Fruit fly (Drosophila melanogaster) whole organism, embryonic: ENCODE measurements around the gene wdb.

Source experiments
- CG10147 ChIP-seq: fragments of 200-800 bp; sonication (Bioruptor generic); optimal IDR thresholded peaks from 2 replicates; lab custom pipeline; 2019; ENCODE audit warnings: missing biosample characterization, mild to moderate bottlenecking, missing genetic modification characterization, moderate library complexity
- CG10321 ChIP-seq: fragments of 200-800 bp; sonication (Bioruptor generic); IDR thresholded peaks from 2 replicates; pipeline ENCODE4 v1.3.6; 2022; ENCODE audit warnings: missing biosample characterization, missing genetic modification characterization
- CG13123 ChIP-seq: fragments of 200-800 bp; sonication (Bioruptor generic); optimal IDR thresholded peaks from 2 replicates; lab custom pipeline; 2016; ENCODE audit warnings: missing biosample characterization, missing genetic modification characterization
- CG13287 ChIP-seq: fragments of 200-800 bp; sonication (Bioruptor generic); IDR thresholded peaks from 2 replicates; pipeline ENCODE4 v1.3.6; 2022; ENCODE audit warnings: missing biosample characterization, missing genetic modification characterization; ENCODE audit not compliant: partially characterized antibody
- CG14710 ChIP-seq: fragments of 200-800 bp; sonication (Bioruptor generic); optimal IDR thresholded peaks from 3 replicates; lab custom pipeline; 2019; ENCODE audit warnings: missing biosample characterization, mild to moderate bottlenecking, missing genetic modification characterization, moderate library complexity
- CG14860 ChIP-seq: fragments of 200-800 bp; sonication (Bioruptor generic); IDR thresholded peaks from 3 replicates; pipeline ENCODE4 v1.3.6; 2022; ENCODE audit warnings: missing biosample characterization, missing genetic modification characterization; ENCODE audit not compliant: partially characterized antibody
- CG15073 ChIP-seq: fragments of 200-800 bp; sonication (Bioruptor generic); optimal IDR thresholded peaks from 2 replicates; lab custom pipeline; 2016; ENCODE audit warnings: missing biosample characterization, missing genetic modification characterization
- CG15479 ChIP-seq: fragments of 200-800 bp; sonication (Bioruptor generic); optimal IDR thresholded peaks from 3 replicates; lab custom pipeline; 2019; ENCODE audit warnings: missing biosample characterization, mild to moderate bottlenecking, missing genetic modification characterization, moderate library complexity
- CG15696 ChIP-seq: fragments of 200-800 bp; sonication (Bioruptor generic); optimal IDR thresholded peaks from 2 replicates; lab custom pipeline; 2019; ENCODE audit warnings: missing biosample characterization, mild to moderate bottlenecking, missing genetic modification characterization, moderate library complexity
- CG1647 ChIP-seq: fragments of 200-800 bp; sonication (Bioruptor generic); optimal IDR thresholded peaks from 3 replicates; lab custom pipeline; 2016; ENCODE audit warnings: missing biosample characterization, missing genetic modification characterization
- CG1832 ChIP-seq: fragments of 200-800 bp; sonication (Bioruptor generic); optimal IDR thresholded peaks from 2 replicates; lab custom pipeline; 2017; ENCODE audit warnings: missing biosample characterization, mild to moderate bottlenecking, missing genetic modification characterization, inconsistent platforms
- CG30403 ChIP-seq: fragments of 200-800 bp; sonication (Bioruptor generic); optimal IDR thresholded peaks from 3 replicates; lab custom pipeline; 2016; ENCODE audit warnings: missing biosample characterization, missing genetic modification characterization
- CG34422 ChIP-seq: fragments of 200-800 bp; sonication (Bioruptor generic); IDR thresholded peaks from 3 replicates; pipeline ENCODE4 v1.3.6; 2022; ENCODE audit warnings: missing biosample characterization, missing genetic modification characterization
- CG43689 ChIP-seq: fragments of 200-800 bp; sonication (Bioruptor generic); IDR thresholded peaks from 2 replicates; pipeline ENCODE4 v1.3.6; 2022; ENCODE audit warnings: missing biosample characterization, missing genetic modification characterization
- CG5180 ChIP-seq: fragments of 200-800 bp; sonication (Bioruptor generic); optimal IDR thresholded peaks from 3 replicates; lab custom pipeline; 2017; ENCODE audit warnings: missing biosample characterization, missing genetic modification characterization, mild to moderate bottlenecking, moderate library complexity, missing genetic modification reagents
- CG6254 ChIP-seq: fragments of 200-800 bp; sonication (Bioruptor generic); optimal IDR thresholded peaks from 3 replicates; lab custom pipeline; 2017; ENCODE audit warnings: mild to moderate bottlenecking, missing biosample characterization, missing genetic modification reagents, missing genetic modification characterization
- CG9797 ChIP-seq: fragments of 200-800 bp; sonication (Bioruptor generic); optimal IDR thresholded peaks from 3 replicates; lab custom pipeline; 2018; ENCODE audit warnings: missing biosample characterization, mild to moderate bottlenecking, missing genetic modification characterization
- CTCF ChIP-seq: fragments of 200-800 bp; sonication (Bioruptor generic); optimal IDR thresholded peaks from 2 replicates; lab custom pipeline; 2017; ENCODE audit warnings: missing biosample characterization, mild to moderate bottlenecking, missing genetic modification characterization, moderate library complexity
- CoRest ChIP-seq: fragments of 200-800 bp; sonication (Bioruptor generic); optimal IDR thresholded peaks from 3 replicates; lab custom pipeline; 2018; ENCODE audit warnings: missing biosample characterization, mild to moderate bottlenecking, missing genetic modification characterization, moderate library complexity
- Doc3 ChIP-seq: fragments of 200-800 bp; sonication (Bioruptor generic); IDR thresholded peaks from 3 replicates; pipeline ENCODE4 v1.3.6; 2022; ENCODE audit warnings: missing biosample characterization, missing genetic modification characterization; ENCODE audit not compliant: partially characterized antibody
- Drgx ChIP-seq: fragments of 200-800 bp; sonication (Bioruptor generic); IDR thresholded peaks from 2 replicates; pipeline ENCODE4 v1.3.6; 2022; ENCODE audit warnings: missing biosample characterization, missing genetic modification characterization
- Ets97D ChIP-seq: fragments of 200-800 bp; sonication (Bioruptor generic); optimal IDR thresholded peaks from 3 replicates; lab custom pipeline; 2016; ENCODE audit warnings: missing biosample characterization, missing genetic modification characterization
- Fer1 ChIP-seq: fragments of 200-800 bp; sonication (Bioruptor generic); optimal IDR thresholded peaks from 2 replicates; lab custom pipeline; 2017; ENCODE audit warnings: missing biosample characterization, mild to moderate bottlenecking, missing genetic modification characterization
- HHEX ChIP-seq: fragments of 200-800 bp; sonication (Bioruptor generic); optimal IDR thresholded peaks from 3 replicates; lab custom pipeline; 2017; ENCODE audit warnings: missing biosample characterization, mild to moderate bottlenecking, missing genetic modification characterization, missing genetic modification reagents
- HLH3B ChIP-seq: fragments of 200-800 bp; sonication (Bioruptor generic); IDR thresholded peaks from 2 replicates; pipeline ENCODE4 v1.3.6; 2022; ENCODE audit warnings: missing biosample characterization, missing genetic modification characterization
- NC2β ChIP-seq: fragments of 200-800 bp; sonication (Bioruptor generic); optimal IDR thresholded peaks from 2 replicates; lab custom pipeline; 2016; ENCODE audit warnings: missing biosample characterization, missing genetic modification characterization
- Side ChIP-seq: fragments of 200-800 bp; sonication (Bioruptor generic); optimal IDR thresholded peaks from 2 replicates; lab custom pipeline; 2016; ENCODE audit warnings: missing biosample characterization, missing genetic modification characterization
- amos ChIP-seq: fragments of 200-800 bp; sonication (Bioruptor generic); IDR thresholded peaks from 2 replicates; pipeline ENCODE4 v1.3.6; 2022; ENCODE audit warnings: missing biosample characterization, missing genetic modification characterization; ENCODE audit not compliant: partially characterized antibody
- ap ChIP-seq: fragments of 200-800 bp; sonication (Bioruptor generic); IDR thresholded peaks from 2 replicates; pipeline ENCODE4 v1.3.6; 2022; ENCODE audit warnings: missing biosample characterization, missing genetic modification characterization
- az2 ChIP-seq: fragments of 200-800 bp; sonication (Bioruptor generic); optimal IDR thresholded peaks from 3 replicates; lab custom pipeline; 2016; ENCODE audit warnings: missing biosample characterization, missing genetic modification characterization
- bowl ChIP-seq: fragments of 200-800 bp; sonication (Bioruptor generic); IDR thresholded peaks from 2 replicates; pipeline ENCODE4 v1.3.6; 2022; ENCODE audit warnings: missing biosample characterization, missing genetic modification characterization
- chm ChIP-seq: fragments of 200-800 bp; sonication (Bioruptor generic); IDR thresholded peaks from 2 replicates; pipeline ENCODE4 v1.3.6; 2022; ENCODE audit warnings: missing biosample characterization, missing genetic modification characterization
- ftz-f1 ChIP-seq: fragments of 200-800 bp; sonication (Bioruptor generic); optimal IDR thresholded peaks from 2 replicates; lab custom pipeline; 2016; ENCODE audit warnings: missing biosample characterization, missing genetic modification characterization
- gcm ChIP-seq: fragments of 200-800 bp; sonication (Bioruptor generic); optimal IDR thresholded peaks from 2 replicates; lab custom pipeline; 2019; ENCODE audit warnings: missing biosample characterization, mild to moderate bottlenecking, missing genetic modification characterization, moderate library complexity
- hb ChIP-seq: fragments of 200-800 bp; sonication (Bioruptor generic); IDR thresholded peaks from 3 replicates; pipeline ENCODE4 v1.3.6; 2022; ENCODE audit warnings: missing biosample characterization, missing genetic modification characterization; ENCODE audit not compliant: partially characterized antibody
- hkb ChIP-seq, 2 experiments: fragments of 200-800 bp in 1 of 2; fragments of >200 bp in 1 of 2; sonication (Bioruptor generic) in 1 of 2; IDR thresholded peaks in 1 of 2; optimal IDR thresholded peaks in 1 of 2; 2 replicates each; pipeline versions ENCODE4 v1.3.6 to Lab custom; 2017 to 2022; ENCODE audit warnings: missing biosample characterization in 1 of 2, missing genetic modification characterization in 1 of 2
- klu ChIP-seq: fragments of 200-800 bp; sonication (Bioruptor generic); IDR thresholded peaks from 2 replicates; pipeline ENCODE4 v1.3.6; 2022; ENCODE audit warnings: missing biosample characterization, missing genetic modification characterization
- lbe ChIP-seq: fragments of 200-800 bp; sonication (Bioruptor generic); optimal IDR thresholded peaks from 2 replicates; lab custom pipeline; 2016; ENCODE audit warnings: missing biosample characterization, mild to moderate bottlenecking, missing genetic modification characterization
- lmd ChIP-seq: fragments of 200-800 bp; sonication (Bioruptor generic); IDR thresholded peaks from 2 replicates; pipeline ENCODE4 v1.3.6; 2022; ENCODE audit warnings: missing biosample characterization, missing genetic modification characterization
- nerfin-1 ChIP-seq: fragments of 200-800 bp; sonication (Bioruptor generic); optimal IDR thresholded peaks from 3 replicates; lab custom pipeline; 2019; ENCODE audit warnings: missing biosample characterization, mild to moderate bottlenecking, missing genetic modification characterization, moderate library complexity
- phol ChIP-seq: fragments of 200-800 bp; sonication (Bioruptor generic); optimal IDR thresholded peaks from 3 replicates; lab custom pipeline; 2018; ENCODE audit warnings: missing biosample characterization, mild to moderate bottlenecking, missing genetic modification characterization, moderate library complexity
- pros ChIP-seq: fragments of 200-800 bp; sonication (Bioruptor generic); optimal IDR thresholded peaks from 3 replicates; lab custom pipeline; 2019; ENCODE audit warnings: missing biosample characterization, mild to moderate bottlenecking, missing genetic modification characterization, moderate library complexity
- sna ChIP-seq: fragments of 200-800 bp; sonication (Bioruptor generic); IDR thresholded peaks from 2 replicates; pipeline ENCODE4 v1.3.6; 2022; ENCODE audit warnings: missing biosample characterization, missing genetic modification characterization; ENCODE audit not compliant: partially characterized antibody
- sob ChIP-seq: fragments of 200-800 bp; sonication (Bioruptor generic); IDR thresholded peaks from 2 replicates; pipeline ENCODE4 v1.3.6; 2022; ENCODE audit warnings: missing biosample characterization, missing genetic modification characterization
- unc-4 ChIP-seq: fragments of 200-800 bp; sonication (Bioruptor generic); IDR thresholded peaks from 2 replicates; pipeline ENCODE4 v1.3.6; 2022; ENCODE audit warnings: missing biosample characterization, missing genetic modification characterization; ENCODE audit not compliant: partially characterized antibody

Gene wdb

DNA sequence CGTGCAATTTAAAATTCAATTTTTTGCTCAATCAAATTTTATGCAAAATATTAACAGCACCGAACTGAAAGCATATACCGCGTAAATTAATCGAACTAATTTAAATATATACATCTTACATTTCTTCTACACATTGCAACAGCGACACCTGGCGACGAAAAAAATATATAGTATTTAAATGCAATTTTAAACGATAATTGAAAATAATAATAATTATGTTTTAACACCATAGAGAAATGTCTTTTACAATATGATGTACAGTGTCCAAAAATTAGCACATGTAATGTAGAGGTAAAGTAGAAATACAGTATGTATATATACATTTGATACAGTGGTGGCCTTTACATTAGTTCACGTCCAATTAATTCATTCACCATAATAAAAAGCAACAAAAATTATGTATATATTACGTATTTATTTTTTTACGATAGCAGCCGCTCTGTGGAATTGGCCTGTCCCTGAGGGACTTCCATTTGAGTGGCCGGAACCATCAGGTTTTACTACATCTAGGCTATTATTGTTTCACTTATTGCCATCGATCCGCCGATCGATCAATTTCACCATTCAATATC lies 34.6 kb downstream of the wdb start (continued):
- TF ChIP-seq CG30403 (GFP tag; lab: Kevin White, UChicago) (no peak), unc-4 (GFP tag; lab: Robert Waterston, UW) (no peak), Fer1 (no peak), CG13287 (GFP tag; lab: Robert Waterston, UW) (peak; percentile 44; the same call in 1 of the 2 replicates), CTCF (GFP tag; lab: Kevin White, UChicago) (peak; percentile 91), CoRest (tag; lab: Kevin White, UChicago) (no peak), chm (no peak), amos (GFP tag; lab: Robert Waterston, UW) (peak; percentile 69), CG1832 (GFP tag; lab: Kevin White, UChicago) (no peak)

DNA sequence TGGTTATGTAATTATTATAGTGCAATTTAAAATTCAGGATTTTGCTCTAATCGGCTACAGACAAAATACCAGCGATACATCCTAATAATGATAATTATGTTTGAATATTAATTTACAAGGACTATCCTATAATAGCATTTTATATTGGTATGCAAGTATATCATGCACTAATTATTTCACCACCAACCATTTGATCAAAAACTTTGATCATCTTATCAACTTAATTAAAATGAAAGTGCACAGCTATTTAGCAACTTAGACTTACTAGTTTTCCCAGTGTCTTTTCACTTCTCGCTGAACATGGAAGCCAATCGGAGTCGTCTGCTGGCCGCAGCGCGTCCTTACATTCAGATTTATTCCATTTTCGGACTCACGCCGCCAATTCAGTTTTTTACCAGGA lies 36.3 kb downstream of the wdb start, which contains the start of gene Gr98d:
Gene Gr98d (plus strand): TSS at position 301 of the 400 bp plus-strand sequence.
- TF ChIP-seq bowl (no peak), CG1832 (GFP tag; lab: Kevin White, UChicago) (no peak), CG15073 (no peak), lmd (GFP tag; lab: Robert Waterston, UW) (no peak), az2 (GFP tag; lab: Kevin White, UChicago) (no peak), CG13123 (GFP tag; lab: Kevin White, UChicago) (no peak), HHEX (GFP tag; lab: Kevin White, UChicago) (no peak), Side (no peak), sob (GFP tag; lab: Robert Waterston, UW) (no peak), nerfin-1 (tag; lab: Kevin White, UChicago) (no peak), CG34422 (GFP tag; lab: Robert Waterston, UW) (no peak), ap (GFP tag; lab: Robert Waterston, UW) (no peak), CG1647 (no peak), lbe (GFP tag; lab: Kevin White, UChicago) (no peak), klu (GFP tag; lab: Robert Waterston, UW) (no peak), HLH3B (GFP tag; lab: Robert Waterston, UW) (no peak), ftz-f1 (GFP tag; lab: Kevin White, UChicago) (no peak), CG14710 (no peak)
- TF ChIP-seq, all 482 proteins: peak for 0

DNA sequence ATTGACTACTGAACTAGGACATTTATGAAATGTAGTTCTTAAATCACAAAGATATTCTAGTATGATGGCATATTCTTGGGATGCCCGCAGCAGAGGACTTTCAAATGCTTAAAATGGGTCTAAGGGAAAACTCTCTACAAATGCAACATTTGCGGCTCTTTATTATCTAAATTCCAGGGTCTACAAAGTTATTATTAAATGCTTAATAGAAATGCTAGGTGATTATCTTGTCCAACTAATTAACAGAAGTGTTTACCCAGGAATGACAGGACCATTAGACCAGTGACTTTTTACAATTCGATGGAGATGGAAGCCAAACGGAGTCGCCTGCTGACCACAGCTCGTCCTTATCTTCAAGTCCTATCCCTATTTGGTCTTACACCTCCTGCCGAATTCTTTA lies 37.9 kb downstream of the wdb start, which contains the start of gene Gr98c:
Gene Gr98c (plus strand): TSS at position 301 of the 400 bp plus-strand sequence.
- TF ChIP-seq CG15696 (tag; lab: Kevin White, UChicago) (no peak), CG43689 (GFP tag; lab: Robert Waterston, UW) (no peak), Ets97D (GFP tag; lab: Kevin White, UChicago) (no peak), CG5180 (GFP tag; lab: Kevin White, UChicago) (no peak), NC2β (GFP tag; lab: Kevin White, UChicago) (no peak), gcm (GFP tag; lab: Kevin White, UChicago) (no peak), CG14860 (no peak), sna (no peak), CG10321 (no peak), CG9797 (GFP tag; lab: Kevin White, UChicago) (no peak), CG10147 (no peak), CG6254 (GFP tag; lab: Kevin White, UChicago) (no peak), pros (GFP tag; lab: Kevin White, UChicago) (no peak), CG15479 (GFP tag; lab: Kevin White, UChicago) (no peak), Drgx (GFP tag; lab: Robert Waterston, UW) (no peak), phol (tag; lab: Kevin White, UChicago) (no peak), Doc3 (GFP tag; lab: Robert Waterston, UW) (no peak), hkb (optimal IDR thresholded peaks at IDR 0.05; lab: Kevin White, UChicago) (no peak), hkb (GFP tag; IDR thresholded peaks at IDR 0.05; lab: Robert Waterston, UW) (no peak), hb (GFP tag; lab: Robert Waterston, UW) (no peak)
